Fruit fly (Drosophila melanogaster) Kc167 (cell line): ENCODE results near the gene Mrp5.

ENCODE experiments used
- Myc ChIP-seq: fragments of >200 bp; optimal IDR thresholded peaks from 2 replicates; lab custom pipeline; 2017; ENCODE audit warnings: missing external identifiers
- Sin3A ChIP-seq: fragments of >200 bp; optimal IDR thresholded peaks from 2 replicates; lab custom pipeline; 2018; ENCODE audit warnings: missing external identifiers
- h ChIP-seq: fragments of >200 bp; optimal IDR thresholded peaks from 3 replicates; lab custom pipeline; 2018; ENCODE audit warnings: missing external identifiers
- insv ChIP-seq: fragments of >200 bp; optimal IDR thresholded peaks from 3 replicates; lab custom pipeline; 2018; ENCODE audit warnings: missing external identifiers
- psq ChIP-seq: fragments of >200 bp; optimal IDR thresholded peaks from 2 replicates; lab custom pipeline; 2017; ENCODE audit warnings: missing external identifiers
- ttk ChIP-seq: sonication (Bioruptor generic); optimal IDR thresholded peaks from 2 replicates; lab custom pipeline; 2017; ENCODE audit warnings: missing external identifiers

The Mrp5 gene

dm6 chr3R:19880431-19880939 lies 5.0 kb upstream of the Mrp5 start:
- TF ChIP-seq psq (lab: Kevin White, UChicago) (no peak), h (lab: Kevin White, UChicago) (no peak), ttk (lab: Kevin White, UChicago) (no peak), insv (lab: Kevin White, UChicago) (no peak), Sin3A (lab: Kevin White, UChicago) (no peak), Myc (lab: Kevin White, UChicago) (no peak)

DNA sequence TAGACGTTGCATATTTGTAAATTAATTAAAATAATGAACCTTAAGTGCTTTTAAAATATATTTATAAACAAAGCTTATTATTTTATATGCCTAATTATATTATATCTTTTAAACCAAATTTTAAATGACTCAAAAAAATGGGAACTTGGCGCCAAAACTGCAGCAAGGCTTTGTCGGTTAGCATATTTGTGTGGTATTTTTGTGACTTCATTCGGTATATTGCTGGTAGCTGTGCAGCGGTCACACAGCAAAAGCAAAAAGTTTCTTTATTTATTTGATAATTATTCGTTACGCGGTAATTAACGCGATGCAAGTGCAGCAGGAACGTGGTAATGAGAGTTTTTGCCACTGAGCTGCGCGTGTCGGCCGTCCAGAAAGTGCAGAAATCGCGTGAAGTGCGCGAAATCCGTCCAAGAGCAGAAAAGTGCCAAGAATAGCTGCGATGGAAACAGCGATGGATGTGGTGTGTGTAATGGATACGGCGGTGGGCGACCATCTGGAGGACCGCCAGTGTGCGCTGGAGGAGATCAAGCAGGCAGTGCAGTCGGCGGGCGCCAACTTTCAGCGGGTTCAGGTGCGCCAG lies 4.1 kb upstream of the Mrp5 start, which contains the start of gene Ask1:
Gene Ask1 (plus strand): TSS at position 250 of the 583 bp plus-strand sequence.
- TF ChIP-seq insv (lab: Kevin White, UChicago) (no peak), Sin3A (lab: Kevin White, UChicago) (no peak), ttk (lab: Kevin White, UChicago) (no peak), psq (lab: Kevin White, UChicago) (no peak), h (lab: Kevin White, UChicago) (no peak), Myc (lab: Kevin White, UChicago) (no peak)

dm6 chr3R:19877427-19878076 lies 2.1 kb upstream of the Mrp5 start, which contains the start of the genes CG17186 and Arc42:
TSS of gene CG17186 (minus strand) at chr3R:19877514.
TSS of gene Arc42 (plus strand) at chr3R:19877737.
- TF ChIP-seq Sin3A (lab: Kevin White, UChicago) (no peak), psq (lab: Kevin White, UChicago) (no peak), ttk (lab: Kevin White, UChicago) (no peak), insv (lab: Kevin White, UChicago) (no peak), Myc (lab: Kevin White, UChicago) (no peak), h (lab: Kevin White, UChicago) (no peak)

dm6 chr3R:19873102-19873737 lies 2.3 kb downstream of the Mrp5 start:
- no peak for TF ChIP-seq h (lab: Kevin White, UChicago)
- no peak for TF ChIP-seq ttk (lab: Kevin White, UChicago)
- TF ChIP-seq insv (lab: Kevin White, UChicago): no peak
- no peak for TF ChIP-seq Myc (lab: Kevin White, UChicago)
- TF ChIP-seq psq (lab: Kevin White, UChicago): no peak
- no peak for TF ChIP-seq Sin3A (lab: Kevin White, UChicago)

DNA sequence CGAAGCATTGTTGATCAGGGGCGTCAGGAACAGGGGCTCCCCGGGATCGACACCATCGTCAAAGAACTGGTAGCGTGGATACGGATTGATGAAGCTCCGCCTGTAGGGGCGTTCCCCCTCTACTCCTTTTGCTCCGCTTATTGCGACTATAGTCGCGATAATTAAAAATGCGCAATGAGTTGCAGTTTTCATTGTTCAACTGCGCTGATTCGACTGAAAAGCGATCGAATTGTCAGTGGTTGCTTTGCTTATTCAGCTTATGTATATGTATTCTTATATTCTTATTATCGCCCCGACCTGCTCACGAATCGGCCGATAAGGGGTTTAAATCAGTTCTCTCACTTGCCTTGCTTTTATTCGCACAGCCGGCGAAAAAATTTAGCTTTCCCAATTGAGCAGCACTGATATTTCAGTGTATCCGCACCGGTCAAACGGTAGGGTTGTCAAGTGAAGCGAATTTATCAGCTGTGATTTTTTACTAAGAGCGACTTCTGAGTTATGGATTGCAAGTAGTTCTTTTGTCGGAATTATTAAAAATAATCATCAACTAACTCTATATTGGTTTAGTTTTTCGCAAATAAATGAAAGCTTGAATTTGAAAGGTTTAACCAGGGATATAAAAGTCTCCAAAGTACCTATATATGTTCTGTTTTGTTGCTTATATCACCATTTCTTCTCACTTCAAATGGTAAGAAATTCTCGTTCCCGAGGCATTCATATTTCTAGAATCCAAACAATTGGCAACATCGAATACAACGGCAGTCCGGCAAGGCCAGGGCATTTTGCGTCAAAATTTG lies 11.3 kb downstream of the Mrp5 start, which contains the start of the genes CG4572 and CG4686:
Gene CG4572 (minus strand): TSS at position 415 of the 797 bp plus-strand sequence.
Gene CG4686 (plus strand): TSS at position 518 of the 797 bp plus-strand sequence.
- no peak for TF ChIP-seq h (lab: Kevin White, UChicago)
- TF ChIP-seq Sin3A (lab: Kevin White, UChicago): no peak
- TF ChIP-seq ttk (lab: Kevin White, UChicago): no peak
- no peak for TF ChIP-seq Myc (lab: Kevin White, UChicago)
- no peak for TF ChIP-seq insv (lab: Kevin White, UChicago)
- TF ChIP-seq psq (lab: Kevin White, UChicago): no peak

dm6 chr3R:19860996-19861719 lies 14.3 kb downstream of the Mrp5 start, which contains the start of the genes Ire1 and Mrm2:
TSS of gene Ire1 (minus strand) at chr3R:19861291.
TSS of gene Mrm2 (plus strand) at chr3R:19861610.
- TF ChIP-seq Myc (lab: Kevin White, UChicago) (no peak), h (lab: Kevin White, UChicago) (no peak), Sin3A (lab: Kevin White, UChicago) (no peak), insv (lab: Kevin White, UChicago) (no peak), ttk (lab: Kevin White, UChicago) (no peak), psq (lab: Kevin White, UChicago) (no peak)

DNA sequence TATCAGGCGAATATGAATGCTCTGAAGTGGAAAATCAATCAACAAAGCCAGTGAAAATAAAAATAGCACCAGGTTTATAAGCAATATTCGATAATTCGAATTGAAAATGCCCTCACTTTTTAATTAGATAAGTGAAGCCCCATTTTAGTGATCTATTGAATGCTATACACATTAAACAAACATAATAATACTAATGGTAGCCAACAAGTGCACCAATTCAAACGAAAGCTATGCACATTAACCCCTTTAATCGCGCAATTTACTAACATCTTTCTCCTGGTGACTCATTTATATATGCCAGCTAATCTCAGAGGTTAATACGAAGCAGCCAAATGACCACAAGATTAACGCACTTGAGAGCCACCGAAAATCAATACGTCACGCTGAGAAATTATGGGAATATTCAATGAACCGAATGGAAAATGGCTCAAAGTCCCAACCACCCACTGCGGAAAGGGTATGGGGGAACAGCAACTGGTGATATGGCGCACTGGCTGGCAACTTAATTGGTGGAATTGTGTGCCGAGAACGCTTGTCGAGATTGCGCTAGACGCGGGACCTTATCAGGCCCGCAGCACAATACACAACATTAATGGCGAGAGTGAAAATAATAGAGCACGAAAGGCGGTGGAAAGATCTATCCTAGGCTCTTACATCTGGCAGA lies 16.0 kb downstream of the Mrp5 start:
- TF ChIP-seq insv (lab: Kevin White, UChicago): no peak
- TF ChIP-seq Sin3A (lab: Kevin White, UChicago): no peak
- no peak for TF ChIP-seq ttk (lab: Kevin White, UChicago)
- no peak for TF ChIP-seq Myc (lab: Kevin White, UChicago)
- no peak for TF ChIP-seq h (lab: Kevin White, UChicago)
- no peak for TF ChIP-seq psq (lab: Kevin White, UChicago)

DNA sequence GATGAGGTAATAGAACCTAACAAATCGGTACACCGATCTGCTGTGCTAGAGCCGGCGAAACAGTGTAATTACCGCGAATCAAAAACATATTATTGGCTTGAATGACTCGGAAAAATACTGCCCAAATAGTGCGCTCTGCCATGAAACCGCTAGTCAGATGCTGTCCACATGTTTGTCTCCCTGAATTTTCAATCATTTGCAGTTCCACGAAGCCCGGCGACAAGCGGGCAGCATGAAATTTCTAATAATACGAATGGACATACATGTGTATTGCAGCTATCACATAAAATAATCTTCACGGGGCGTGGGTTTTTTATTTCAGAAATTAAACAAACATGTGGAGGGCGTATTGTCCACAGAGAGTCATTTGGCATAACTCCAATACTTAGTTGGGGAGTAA lies 16.5 kb downstream of the Mrp5 start:
- no peak for TF ChIP-seq h (lab: Kevin White, UChicago)
- TF ChIP-seq Myc (lab: Kevin White, UChicago): no peak
- TF ChIP-seq psq (lab: Kevin White, UChicago): no peak
- TF ChIP-seq insv (lab: Kevin White, UChicago): no peak
- no peak for TF ChIP-seq Sin3A (lab: Kevin White, UChicago)
- TF ChIP-seq ttk (lab: Kevin White, UChicago): no peak

dm6 chr3R:19858017-19858659 lies 17.3 kb downstream of the Mrp5 start:
- TF ChIP-seq psq (lab: Kevin White, UChicago) (no peak), insv (lab: Kevin White, UChicago) (no peak), Myc (lab: Kevin White, UChicago) (no peak), Sin3A (lab: Kevin White, UChicago) (no peak), ttk (lab: Kevin White, UChicago) (no peak), h (lab: Kevin White, UChicago) (no peak)
